Worm (Caenorhabditis elegans) whole organism, late embryonic: ENCODE results near the gene amt-1.

ENCODE experiments used
- C08G9.2 ChIP-seq: sonication (generic microtip); optimal IDR thresholded peaks from 2 replicates; lab custom pipeline; 2016; ENCODE audit warnings: mild to moderate bottlenecking, missing genetic modification characterization, moderate library complexity, missing compliant biosample characterization
- F13H6.1 ChIP-seq: sonication (generic microtip); optimal IDR thresholded peaks from 2 replicates; lab custom pipeline; 2016; ENCODE audit warnings: missing genetic modification characterization, missing compliant biosample characterization
- K02D7.2 ChIP-seq: sonication (generic microtip); optimal IDR thresholded peaks from 2 replicates; lab custom pipeline; 2017; ENCODE audit warnings: mild to moderate bottlenecking, missing genetic modification characterization, missing compliant biosample characterization
- ahr-1 ChIP-seq: sonication (generic microtip); optimal IDR thresholded peaks from 2 replicates; lab custom pipeline; 2016; ENCODE audit warnings: missing genetic modification characterization, missing compliant biosample characterization
- ceh-14 ChIP-seq: sonication (generic microtip); optimal IDR thresholded peaks from 2 replicates; lab custom pipeline; 2016; ENCODE audit warnings: missing genotype, missing genetic modification characterization, missing compliant biosample characterization
- ceh-19 ChIP-seq: fragments of 200-800 bp; sonication (Bioruptor generic); optimal IDR thresholded peaks from 2 replicates; lab custom pipeline; 2018; ENCODE audit warnings: mild to moderate bottlenecking, missing genetic modification characterization, missing compliant biosample characterization
- ceh-2 ChIP-seq: sonication (generic microtip); optimal IDR thresholded peaks from 2 replicates; lab custom pipeline; 2016; ENCODE audit warnings: missing genotype, missing genetic modification characterization, missing compliant biosample characterization
- ceh-22 ChIP-seq: sonication (generic microtip); optimal IDR thresholded peaks from 2 replicates; lab custom pipeline; 2017; ENCODE audit warnings: missing biosample characterization, missing genetic modification characterization
- ceh-31 ChIP-seq: sonication (generic microtip); optimal IDR thresholded peaks from 2 replicates; lab custom pipeline; 2016; ENCODE audit warnings: missing genetic modification characterization, missing compliant biosample characterization
- ceh-6 ChIP-seq: fragments of 200-800 bp; sonication (Bioruptor generic); optimal IDR thresholded peaks from 2 replicates; lab custom pipeline; 2018; ENCODE audit warnings: mild to moderate bottlenecking, missing genetic modification characterization, missing compliant biosample characterization
- che-1 ChIP-seq: sonication (generic microtip); optimal IDR thresholded peaks from 2 replicates; lab custom pipeline; 2016; ENCODE audit warnings: mild to moderate bottlenecking, missing genetic modification characterization, missing compliant biosample characterization
- dve-1 ChIP-seq: sonication (generic microtip); optimal IDR thresholded peaks from 2 replicates; lab custom pipeline; 2017; ENCODE audit warnings: antibody characterized with exemption, mild to moderate bottlenecking, missing genetic modification characterization, missing compliant biosample characterization
- elt-2 ChIP-seq: sonication (generic microtip); optimal IDR thresholded peaks from 2 replicates; lab custom pipeline; 2016; ENCODE audit warnings: missing genetic modification reagents, missing genetic modification characterization, missing compliant biosample characterization
- elt-4 ChIP-seq: sonication (generic microtip); optimal IDR thresholded peaks from 2 replicates; lab custom pipeline; 2016; ENCODE audit warnings: missing genetic modification characterization, missing compliant biosample characterization
- ets-4 ChIP-seq: sonication (generic microtip); optimal IDR thresholded peaks from 2 replicates; lab custom pipeline; 2016; ENCODE audit warnings: missing genetic modification characterization, missing compliant biosample characterization
- fkh-6 ChIP-seq: sonication (generic microtip); optimal IDR thresholded peaks from 2 replicates; lab custom pipeline; 2016; ENCODE audit warnings: missing genetic modification characterization, missing compliant biosample characterization
- gmeb-2 ChIP-seq: sonication (generic microtip); optimal IDR thresholded peaks from 2 replicates; lab custom pipeline; 2016; ENCODE audit warnings: missing genetic modification characterization, inconsistent platforms, missing compliant biosample characterization
- hlh-13 ChIP-seq: fragments of 200-800 bp; sonication (Bioruptor generic); optimal IDR thresholded peaks from 2 replicates; lab custom pipeline; 2018; ENCODE audit warnings: mild to moderate bottlenecking, missing genetic modification characterization, missing compliant biosample characterization
- hlh-6 ChIP-seq: sonication (generic microtip); optimal IDR thresholded peaks from 2 replicates; lab custom pipeline; 2016; ENCODE audit warnings: missing genotype, missing genetic modification characterization, missing compliant biosample characterization
- hlh-8 ChIP-seq: sonication (generic microtip); optimal IDR thresholded peaks from 2 replicates; lab custom pipeline; 2016; ENCODE audit warnings: missing genotype, missing genetic modification characterization, missing compliant biosample characterization
- lin-11 ChIP-seq: fragments of 200-800 bp; sonication (Bioruptor generic); optimal IDR thresholded peaks from 2 replicates; lab custom pipeline; 2018; ENCODE audit warnings: mild to moderate bottlenecking, missing genetic modification characterization, missing compliant biosample characterization
- mec-3 ChIP-seq: sonication (generic microtip); optimal IDR thresholded peaks from 2 replicates; lab custom pipeline; 2016; ENCODE audit warnings: borderline replicate concordance, missing genetic modification characterization, missing compliant biosample characterization
- nfya-1 ChIP-seq: sonication (generic microtip); optimal IDR thresholded peaks from 2 replicates; lab custom pipeline; 2017; ENCODE audit warnings: missing genetic modification characterization, mild to moderate bottlenecking, missing compliant biosample characterization, antibody characterized with exemption, moderate library complexity
- pag-3 ChIP-seq: sonication (generic microtip); optimal IDR thresholded peaks from 2 replicates; lab custom pipeline; 2016; ENCODE audit warnings: missing compliant biosample characterization, missing genetic modification characterization, borderline replicate concordance
- pax-1 ChIP-seq: fragments of 150-350 bp; optimal IDR thresholded peaks from 2 replicates; lab custom pipeline; 2014; ENCODE audit warnings: missing biosample characterization, missing genetic modification characterization
- pha-4 ChIP-seq: fragments of 150-350 bp; optimal IDR thresholded peaks from 2 replicates; lab custom pipeline; 2018; ENCODE audit warnings: missing biosample characterization, missing genetic modification reagents, missing genetic modification characterization
- pqm-1 ChIP-seq: sonication (generic microtip); optimal IDR thresholded peaks from 2 replicates; lab custom pipeline; 2016; ENCODE audit warnings: missing genetic modification characterization, missing compliant biosample characterization
- sox-4 ChIP-seq: sonication (generic microtip); optimal IDR thresholded peaks from 2 replicates; lab custom pipeline; 2017; ENCODE audit warnings: mild to moderate bottlenecking, missing genetic modification characterization, inconsistent platforms, missing compliant biosample characterization
- syd-9 ChIP-seq: sonication (generic microtip); optimal IDR thresholded peaks from 2 replicates; lab custom pipeline; 2016; ENCODE audit warnings: mild to moderate bottlenecking, missing genetic modification characterization, moderate library complexity, missing compliant biosample characterization
- tbx-7 ChIP-seq: sonication (generic microtip); optimal IDR thresholded peaks from 2 replicates; lab custom pipeline; 2016; ENCODE audit warnings: missing genotype, missing genetic modification characterization, missing compliant biosample characterization
- ttx-3 ChIP-seq: sonication (generic microtip); optimal IDR thresholded peaks from 2 replicates; lab custom pipeline; 2016; ENCODE audit warnings: missing genetic modification reagents, missing genetic modification characterization, missing compliant biosample characterization
- unc-3 ChIP-seq, 2 experiments: fragments of 200-800 bp in 1 of 2; sonication (Bioruptor generic) in 1 of 2; sonication (generic microtip) in 1 of 2; conservative IDR thresholded peaks in 1 of 2; optimal IDR thresholded peaks in 1 of 2; 2 replicates each; pipeline versions ENCODE4 v1.3.6 to Lab custom; 2016 to 2022; ENCODE audit warnings: missing compliant biosample characterization in 2 of 2, missing genetic modification characterization in 2 of 2, missing genetic modification reagents in 1 of 2
- unc-42 ChIP-seq: sonication (generic microtip); optimal IDR thresholded peaks from 2 replicates; lab custom pipeline; 2016; ENCODE audit warnings: missing genotype, missing genetic modification characterization, missing compliant biosample characterization
- unc-55 ChIP-seq: sonication (generic microtip); optimal IDR thresholded peaks from 2 replicates; lab custom pipeline; 2017; ENCODE audit warnings: missing biosample characterization, missing genetic modification reagents, missing genetic modification characterization
- unc-86 ChIP-seq: sonication (generic microtip); optimal IDR thresholded peaks from 2 replicates; lab custom pipeline; 2016; ENCODE audit warnings: missing genetic modification characterization, missing compliant biosample characterization
- ztf-16 ChIP-seq: sonication (generic microtip); optimal IDR thresholded peaks from 2 replicates; lab custom pipeline; 2017; ENCODE audit warnings: missing genetic modification characterization, missing compliant biosample characterization

Gene amt-1

ce11 chrX:4534112-4534511 is 37.1 kb upstream of the amt-1 start:
- TF ChIP-seq F13H6.1 (tag; lab: Kevin White, UChicago) (no peak), ceh-6 (no peak), ceh-2 (tag; lab: Kevin White, UChicago) (no peak), ceh-19 (GFP tag; lab: Kevin White, UChicago) (no peak), K02D7.2 (tag; lab: Kevin White, UChicago) (no peak), ets-4 (tag; lab: Kevin White, UChicago) (no peak), elt-4 (no peak), pha-4 (tag; lab: Kevin White, UChicago) (no peak), nfya-1 (no peak), dve-1 (tag; lab: Kevin White, UChicago) (no peak), unc-3 (GFP tag; conservative IDR thresholded peaks at IDR 0.05; lab: Robert Waterston, UW) (no peak), unc-3 (tag; optimal IDR thresholded peaks at IDR 0.05; lab: Kevin White, UChicago) (no peak), C08G9.2 (no peak), pag-3 (tag; lab: Kevin White, UChicago) (no peak), hlh-8 (tag; lab: Kevin White, UChicago) (no peak)

ce11 chrX:4544543-4544942 is 26.7 kb upstream of the amt-1 start, which contains the start of gene C07A12.2:
Gene C07A12.2, plus strand, starts transcription at chrX:4544843.
- TF ChIP-seq gmeb-2 = no peak
- TF ChIP-seq fkh-6 = no peak
- no peak for TF ChIP-seq hlh-6 (tag; lab: Kevin White, UChicago)

ce11 chrX:4548929-4549328 is 22.3 kb upstream of the amt-1 start:
- TF ChIP-seq ceh-2 (tag; lab: Kevin White, UChicago) (no peak), che-1 (no peak), elt-2 (tag; lab: Kevin White, UChicago) (no peak), hlh-13 (GFP tag; lab: Kevin White, UChicago) (no peak), ztf-16 (tag; lab: Kevin White, UChicago) (no peak), ceh-22 (tag; lab: Kevin White, UChicago) (no peak)

- no peak for TF ChIP-seq pqm-1 (tag; lab: Kevin White, UChicago)
- TF ChIP-seq ceh-31 (tag; lab: Kevin White, UChicago) = no peak
- no peak for TF ChIP-seq tbx-7 (tag; lab: Kevin White, UChicago)
- no peak for TF ChIP-seq syd-9 (tag; lab: Kevin White, UChicago)
- TF ChIP-seq unc-55 = no peak
- no peak for TF ChIP-seq ceh-14 (tag; lab: Kevin White, UChicago)
- no peak for TF ChIP-seq pax-1 (tag; lab: Kevin White, UChicago)
- TF ChIP-seq unc-86 (tag; lab: Kevin White, UChicago) = no peak
- no peak for TF ChIP-seq sox-4
- TF ChIP-seq unc-42 = no peak
- TF ChIP-seq mec-3 = no peak
- no peak for TF ChIP-seq ahr-1 (tag; lab: Kevin White, UChicago)
- no peak for TF ChIP-seq lin-11 (tag; lab: Kevin White, UChicago)
- TF ChIP-seq ttx-3 (tag; lab: Kevin White, UChicago) = no peak
- no peak for TF ChIP-seq pha-4 (tag; lab: Kevin White, UChicago)
These were observed 21.2 kb upstream of the amt-1 start, which contains the start of gene C07A12.18 for ce11 chrX:4549853-4550596. Gene C07A12.18, minus strand, starts transcription at chrX:4549903.
